Worm (Caenorhabditis elegans): ENCODE data around the gene dct-13.
"Not testable (repeated sequence)": the region's sequence is repeated elsewhere in the genome, so short reads cannot be mapped to it uniquely, and the experiment has no call there.

The dct-13 gene

ce11 chrIV:17025017-17025416, at the start of gene dct-13:
Gene dct-13, minus strand, starts transcription at chrIV:17025117.
- TF ChIP-seq ztf-11 (tag; optimal IDR thresholded peaks at IDR 0.05): no peak
- TF ChIP-seq mdl-1 (tag; optimal IDR thresholded peaks at IDR 0.05): no peak
- TF ChIP-seq unc-55 (GFP tag; optimal IDR thresholded peaks at IDR 0.05): no peak
- no peak for TF ChIP-seq C34F6.9 (tag; optimal IDR thresholded peaks at IDR 0.05)
- TF ChIP-seq fos-1 (tag; optimal IDR thresholded peaks at IDR 0.05): no peak
- no peak for TF ChIP-seq egl-27 (tag; optimal IDR thresholded peaks at IDR 0.05)
- no peak for TF ChIP-seq R02D3.7 (tag; optimal IDR thresholded peaks at IDR 0.05)
- no peak for TF ChIP-seq nhr-237 (tag; optimal IDR thresholded peaks at IDR 0.05)
- TF ChIP-seq nhr-12 (tag; optimal IDR thresholded peaks at IDR 0.05): no peak
- TF ChIP-seq ceh-82 (tag; optimal IDR thresholded peaks at IDR 0.05): no peak
- TF ChIP-seq lin-11 (tag; optimal IDR thresholded peaks at IDR 0.05): no peak
- TF ChIP-seq sem-4 (tag; optimal IDR thresholded peaks at IDR 0.05): no peak
- TF ChIP-seq ceh-16 (tag; optimal IDR thresholded peaks at IDR 0.05): no peak
- no peak for TF ChIP-seq sma-9 (GFP tag; optimal IDR thresholded peaks at IDR 0.05)
- TF ChIP-seq sma-9 (tag; optimal IDR thresholded peaks at IDR 0.05): no peak
- no peak for TF ChIP-seq nhr-77 (tag; optimal IDR thresholded peaks at IDR 0.05)
- no peak for TF ChIP-seq lsy-2 (tag; optimal IDR thresholded peaks at IDR 0.05)
- TF ChIP-seq ztf-1 (GFP tag; conservative IDR thresholded peaks at IDR 0.05): no peak
- no peak for TF ChIP-seq sma-3 (GFP tag; optimal IDR thresholded peaks at IDR 0.05)
- no peak for TF ChIP-seq ztf-4 (tag; optimal IDR thresholded peaks at IDR 0.05)
- TF ChIP-seq alr-1 (tag; optimal IDR thresholded peaks at IDR 0.05): no peak

- TF ChIP-seq lin-13 (GFP tag; optimal IDR thresholded peaks at IDR 0.05); unc-55 (GFP tag; optimal IDR thresholded peaks at IDR 0.05); gmeb-1 (tag; optimal IDR thresholded peaks at IDR 0.05): not testable (repeated sequence)
Observed at ce11 chrIV:17070791-17071190, 45.9 kb upstream of the dct-13 start, which contains the start of gene Y116A8C.24. Gene Y116A8C.24, minus strand, starts transcription at chrIV:17070891.

- not testable (repeated sequence) for TF ChIP-seq alr-1 (tag; optimal IDR thresholded peaks at IDR 0.05); unc-55 (GFP tag; optimal IDR thresholded peaks at IDR 0.05); unc-39 (tag; optimal IDR thresholded peaks at IDR 0.05)
Observed at ce11 chrIV:17064937-17065336, 40.0 kb upstream of the dct-13 start, which contains the start of gene Y116A8C.465. Gene Y116A8C.465, plus strand, starts transcription at chrIV:17065237.

DNA sequence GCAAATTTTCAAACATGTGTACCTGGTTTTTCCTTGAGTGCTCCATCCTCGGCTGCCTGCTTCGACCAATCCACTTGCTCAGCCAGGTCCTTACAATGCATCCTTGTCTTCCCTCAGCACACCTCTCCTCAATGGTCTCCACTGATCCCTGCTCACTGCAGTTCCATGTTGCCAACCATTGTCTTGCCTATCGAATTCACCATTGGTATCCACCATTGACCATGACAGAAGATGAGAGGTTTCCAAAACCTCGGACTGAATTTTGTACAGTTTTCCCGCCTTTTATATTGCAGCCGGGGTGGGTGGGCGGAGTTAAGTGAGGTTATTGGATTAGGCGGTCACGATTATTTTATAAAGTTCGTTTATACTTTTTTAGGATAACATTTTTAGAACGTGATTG, 38.8 kb upstream of the dct-13 start, which contains the start of gene Y116A8C.467:
Gene Y116A8C.467, minus strand, starts transcription at position 101 of the 400 bp plus-strand sequence.
- not testable (repeated sequence) for TF ChIP-seq blmp-1 (tag; optimal IDR thresholded peaks at IDR 0.05; ENCODE audit: insufficient read depth); snpc-4 (tag; optimal IDR thresholded peaks at IDR 0.05); mbf-1 (tag; optimal IDR thresholded peaks at IDR 0.05)

ce11 chrIV:17058036-17058435, 33.1 kb upstream of the dct-13 start, which contains the start of gene Y116A8C.44:
Gene Y116A8C.44, minus strand, starts transcription at chrIV:17058136.
- no peak for TF ChIP-seq peb-1 (tag; optimal IDR thresholded peaks at IDR 0.05)
- no peak for TF ChIP-seq nhr-25 (tag; optimal IDR thresholded peaks at IDR 0.05)
- TF ChIP-seq lin-11 (tag; optimal IDR thresholded peaks at IDR 0.05): no peak
- no peak for TF ChIP-seq F13H6.1 (tag; optimal IDR thresholded peaks at IDR 0.05)
- no peak for TF ChIP-seq nhr-6 (tag; optimal IDR thresholded peaks at IDR 0.05)
- TF ChIP-seq sem-4 (tag; optimal IDR thresholded peaks at IDR 0.05): no peak
- no peak for TF ChIP-seq mbf-1 (tag; optimal IDR thresholded peaks at IDR 0.05)

ce11 chrIV:17053261-17053660, 28.3 kb upstream of the dct-13 start, which contains the start of gene Y116A8C.23:
Gene Y116A8C.23, plus strand, starts transcription at chrIV:17053561.
- no peak for TF ChIP-seq nhr-129 (tag; optimal IDR thresholded peaks at IDR 0.05)
- no peak for TF ChIP-seq ztf-11 (tag; optimal IDR thresholded peaks at IDR 0.05)
- no peak for TF ChIP-seq snpc-4 (tag; optimal IDR thresholded peaks at IDR 0.05)
- no peak for TF ChIP-seq sma-3 (GFP tag; optimal IDR thresholded peaks at IDR 0.05)
- TF ChIP-seq peb-1 (tag; optimal IDR thresholded peaks at IDR 0.05): no peak
- no peak for TF ChIP-seq ZK546.5 (tag; optimal IDR thresholded peaks at IDR 0.05)
- no peak for TF ChIP-seq unc-39 (tag; optimal IDR thresholded peaks at IDR 0.05)
- TF ChIP-seq crh-2 (tag; optimal IDR thresholded peaks at IDR 0.05): no peak
- TF ChIP-seq ztf-1 (GFP tag; conservative IDR thresholded peaks at IDR 0.05): no peak
- no peak for TF ChIP-seq ztf-4 (tag; optimal IDR thresholded peaks at IDR 0.05)
- no peak for TF ChIP-seq fos-1 (tag; optimal IDR thresholded peaks at IDR 0.05)
- TF ChIP-seq nhr-77 (tag; optimal IDR thresholded peaks at IDR 0.05): no peak
- TF ChIP-seq lin-39 (tag; optimal IDR thresholded peaks at IDR 0.05): no peak
- no peak for TF ChIP-seq sma-9 (GFP tag; optimal IDR thresholded peaks at IDR 0.05)
- TF ChIP-seq sma-9 (tag; optimal IDR thresholded peaks at IDR 0.05): no peak
- no peak for TF ChIP-seq lsy-2 (tag; optimal IDR thresholded peaks at IDR 0.05)
- no peak for TF ChIP-seq unc-62 (GFP tag; optimal IDR thresholded peaks at IDR 0.05)
- TF ChIP-seq alr-1 (tag; optimal IDR thresholded peaks at IDR 0.05): no peak
- no peak for TF ChIP-seq mdl-1 (tag; optimal IDR thresholded peaks at IDR 0.05)
- no peak for TF ChIP-seq nhr-23 (tag; optimal IDR thresholded peaks at IDR 0.05)
